Fruit fly (Drosophila melanogaster) whole organism, embryonic: ENCODE results near the gene Ssu72.

Experiments
- C15 ChIP-seq: fragments of 200-800 bp; sonication (Bioruptor generic); IDR thresholded peaks from 3 replicates; pipeline ENCODE4 v1.3.6; 2022; ENCODE audit warnings: missing biosample characterization, missing genetic modification characterization
- CG10366 ChIP-seq: fragments of 200-800 bp; sonication (Bioruptor generic); IDR thresholded peaks from 2 replicates; pipeline ENCODE4 v1.3.6; 2022; ENCODE audit warnings: missing biosample characterization, missing genetic modification characterization
- CG10543 ChIP-seq: fragments of 200-800 bp; sonication (Bioruptor generic); optimal IDR thresholded peaks from 3 replicates; lab custom pipeline; 2017; ENCODE audit warnings: missing biosample characterization, mild to moderate bottlenecking, missing genetic modification characterization, moderate library complexity
- CG12219 ChIP-seq: fragments of 200-800 bp; sonication (Bioruptor generic); optimal IDR thresholded peaks from 3 replicates; lab custom pipeline; 2018; ENCODE audit warnings: missing biosample characterization, mild to moderate bottlenecking, missing genetic modification characterization
- CG12299 ChIP-seq: fragments of 200-800 bp; sonication (Bioruptor generic); optimal IDR thresholded peaks from 2 replicates; lab custom pipeline; 2018; ENCODE audit warnings: missing biosample characterization, mild to moderate bottlenecking, missing genetic modification characterization
- CG12659 ChIP-seq: fragments of 200-800 bp; sonication (Bioruptor generic); optimal IDR thresholded peaks from 3 replicates; lab custom pipeline; 2017; ENCODE audit warnings: mild to moderate bottlenecking, missing biosample characterization, missing genetic modification reagents, missing genetic modification characterization
- CG13287 ChIP-seq: fragments of 200-800 bp; sonication (Bioruptor generic); IDR thresholded peaks from 2 replicates; pipeline ENCODE4 v1.3.6; 2022; ENCODE audit warnings: missing biosample characterization, missing genetic modification characterization; ENCODE audit not compliant: partially characterized antibody
- CG15011 ChIP-seq: fragments of 200-800 bp; sonication (Bioruptor generic); optimal IDR thresholded peaks from 3 replicates; lab custom pipeline; 2018; ENCODE audit warnings: missing biosample characterization, mild to moderate bottlenecking, missing genetic modification characterization
- CG30431 ChIP-seq: fragments of 200-800 bp; sonication (Bioruptor generic); optimal IDR thresholded peaks from 2 replicates; lab custom pipeline; 2017; ENCODE audit warnings: missing biosample characterization, missing genetic modification characterization
- CG3163 ChIP-seq: fragments of 200-800 bp; sonication (Bioruptor generic); optimal IDR thresholded peaks from 3 replicates; lab custom pipeline; 2016; ENCODE audit warnings: missing biosample characterization, missing genetic modification characterization
- CG33557 ChIP-seq: fragments of 200-800 bp; sonication (Bioruptor generic); optimal IDR thresholded peaks from 2 replicates; lab custom pipeline; 2019; ENCODE audit warnings: missing biosample characterization, mild to moderate bottlenecking, missing genetic modification characterization, moderate library complexity
- CG34376 ChIP-seq: fragments of 200-800 bp; sonication (Bioruptor generic); optimal IDR thresholded peaks from 2 replicates; lab custom pipeline; 2018; ENCODE audit warnings: missing biosample characterization, mild to moderate bottlenecking, missing genetic modification characterization
- CG4617 ChIP-seq: fragments of 200-800 bp; sonication (Bioruptor generic); optimal IDR thresholded peaks from 3 replicates; lab custom pipeline; 2016; ENCODE audit warnings: missing biosample characterization, missing genetic modification characterization, borderline replicate concordance
- CG6272 ChIP-seq: fragments of 200-800 bp; sonication (Bioruptor generic); IDR thresholded peaks from 2 replicates; pipeline ENCODE4 v1.3.6; 2022; ENCODE audit warnings: missing biosample characterization, missing genetic modification characterization
- CG8359 ChIP-seq: fragments of 200-800 bp; sonication (Bioruptor generic); optimal IDR thresholded peaks from 2 replicates; lab custom pipeline; 2017; ENCODE audit warnings: missing biosample characterization, mild to moderate bottlenecking, missing genetic modification characterization, borderline replicate concordance
- CG9797 ChIP-seq: fragments of 200-800 bp; sonication (Bioruptor generic); optimal IDR thresholded peaks from 3 replicates; lab custom pipeline; 2018; ENCODE audit warnings: missing biosample characterization, mild to moderate bottlenecking, missing genetic modification characterization
- Dfd ChIP-seq, 2 experiments: fragments of >200 bp; optimal IDR thresholded peaks; 2 replicates each; lab custom pipeline; 2017; ENCODE audit warnings: missing biosample characterization in 2 of 2, missing genetic modification characterization in 2 of 2
- Dll ChIP-seq: fragments of 200-800 bp; sonication (Bioruptor generic); IDR thresholded peaks from 4 replicates; pipeline ENCODE4 v1.3.6; 2022; ENCODE audit warnings: missing biosample characterization, missing genetic modification characterization; ENCODE audit not compliant: partially characterized antibody
- Doc3 ChIP-seq: fragments of 200-800 bp; sonication (Bioruptor generic); IDR thresholded peaks from 3 replicates; pipeline ENCODE4 v1.3.6; 2022; ENCODE audit warnings: missing biosample characterization, missing genetic modification characterization; ENCODE audit not compliant: partially characterized antibody
- Hr78 ChIP-seq, 2 experiments: fragments of 200-800 bp in 1 of 2; fragments of >200 bp in 1 of 2; sonication (Bioruptor generic) in 1 of 2; optimal IDR thresholded peaks; 2 replicates each; lab custom pipeline; 2017 to 2019; ENCODE audit warnings: missing biosample characterization in 2 of 2, missing genetic modification characterization in 2 of 2, mild to moderate bottlenecking in 1 of 2, moderate library complexity in 1 of 2
- Med ChIP-seq: fragments of 200-800 bp; sonication (Bioruptor generic); peaks from one replicate; lab custom pipeline; 2016; ENCODE audit warnings: missing biosample characterization, missing genetic modification characterization, mild to moderate bottlenecking, inconsistent platforms, moderate library complexity
- Neu2 ChIP-seq: fragments of 200-800 bp; sonication (Bioruptor generic); optimal IDR thresholded peaks from 3 replicates; lab custom pipeline; 2016; ENCODE audit warnings: missing biosample characterization, missing genetic modification characterization, borderline replicate concordance
- NfI ChIP-seq: fragments of 200-800 bp; sonication (Bioruptor generic); optimal IDR thresholded peaks from 3 replicates; lab custom pipeline; 2018; ENCODE audit warnings: missing biosample characterization, mild to moderate bottlenecking, missing genetic modification characterization, moderate library complexity
- PHDP ChIP-seq: fragments of 200-800 bp; sonication (Bioruptor generic); optimal IDR thresholded peaks from 3 replicates; lab custom pipeline; 2018; ENCODE audit warnings: missing biosample characterization, mild to moderate bottlenecking, missing genetic modification characterization, moderate library complexity
- Sin3A ChIP-seq: fragments of >200 bp; optimal IDR thresholded peaks from 2 replicates; lab custom pipeline; 2018
- Sry-δ ChIP-seq: fragments of 200-800 bp; sonication (Bioruptor generic); optimal IDR thresholded peaks from 2 replicates; lab custom pipeline; 2016; ENCODE audit warnings: missing biosample characterization, missing genetic modification characterization
- Taf1 ChIP-seq: fragments of 200-800 bp; sonication (Bioruptor generic); IDR thresholded peaks from 2 replicates; pipeline ENCODE4 v1.3.6; 2022; ENCODE audit warnings: missing biosample characterization, missing genetic modification characterization
- Xbp1 ChIP-seq: fragments of 200-800 bp; sonication (Bioruptor generic); optimal IDR thresholded peaks from 3 replicates; lab custom pipeline; 2016; ENCODE audit warnings: missing biosample characterization, mild to moderate bottlenecking, missing genetic modification characterization
- cas ChIP-seq: fragments of 200-800 bp; sonication (Bioruptor generic); IDR thresholded peaks from 2 replicates; pipeline ENCODE4 v1.3.6; 2022; ENCODE audit warnings: missing biosample characterization, missing genetic modification characterization
- crol ChIP-seq: fragments of 200-800 bp; sonication (Bioruptor generic); IDR thresholded peaks from 2 replicates; pipeline ENCODE4 v1.3.6; 2022; ENCODE audit warnings: missing biosample characterization, missing genetic modification characterization
- disco-r ChIP-seq: fragments of 200-800 bp; sonication (Bioruptor generic); optimal IDR thresholded peaks from 2 replicates; lab custom pipeline; 2016; ENCODE audit warnings: missing biosample characterization, missing genetic modification characterization
- eyg ChIP-seq: fragments of 200-800 bp; sonication (Bioruptor generic); optimal IDR thresholded peaks from 3 replicates; lab custom pipeline; 2016; ENCODE audit warnings: missing biosample characterization, missing genetic modification characterization
- gcm2 ChIP-seq: fragments of 200-800 bp; sonication (Bioruptor generic); optimal IDR thresholded peaks from 2 replicates; lab custom pipeline; 2016; ENCODE audit warnings: missing biosample characterization, missing genetic modification characterization
- h ChIP-seq: fragments of >200 bp; optimal IDR thresholded peaks from 2 replicates; lab custom pipeline; 2017
- lov ChIP-seq, 2 experiments: fragments of 200-800 bp in 1 of 2; fragments of >200 bp in 1 of 2; sonication (Bioruptor generic) in 1 of 2; IDR thresholded peaks in 1 of 2; optimal IDR thresholded peaks in 1 of 2; 2 replicates in 1 of 2; 3 replicates in 1 of 2; pipeline versions ENCODE4 v1.3.6 to Lab custom; 2017 to 2022; ENCODE audit warnings: missing biosample characterization in 1 of 2, missing genetic modification characterization in 1 of 2
- luna ChIP-seq: fragments of 200-800 bp; sonication (Bioruptor generic); optimal IDR thresholded peaks from 2 replicates; lab custom pipeline; 2016; ENCODE audit warnings: missing biosample characterization, missing genetic modification characterization
- maf-S ChIP-seq: fragments of 200-800 bp; sonication (Bioruptor generic); optimal IDR thresholded peaks from 2 replicates; lab custom pipeline; 2016; ENCODE audit warnings: missing biosample characterization, missing genetic modification characterization
- peb ChIP-seq: fragments of 200-800 bp; sonication (Bioruptor generic); IDR thresholded peaks from 2 replicates; pipeline ENCODE4 v1.3.6; 2022; ENCODE audit warnings: missing biosample characterization, missing genetic modification characterization
- schlank ChIP-seq: fragments of 200-800 bp; sonication (Bioruptor generic); optimal IDR thresholded peaks from 2 replicates; lab custom pipeline; 2018; ENCODE audit warnings: missing biosample characterization, mild to moderate bottlenecking, missing genetic modification characterization
- sim ChIP-seq: fragments of 200-800 bp; sonication (Bioruptor generic); IDR thresholded peaks from 2 replicates; pipeline ENCODE4 v1.3.6; 2022; ENCODE audit warnings: missing biosample characterization, missing genetic modification characterization
- toy ChIP-seq: fragments of 200-800 bp; sonication (Bioruptor generic); IDR thresholded peaks from 2 replicates; pipeline ENCODE4 v1.3.6; 2022; ENCODE audit warnings: missing biosample characterization, missing genetic modification characterization
- usp ChIP-seq: fragments of >200 bp; optimal IDR thresholded peaks from 2 replicates; lab custom pipeline; 2017; ENCODE audit warnings: missing biosample characterization, missing genetic modification characterization
- vnd ChIP-seq: fragments of 200-800 bp; sonication (Bioruptor generic); IDR thresholded peaks from 3 replicates; pipeline ENCODE4 v1.3.6; 2022; ENCODE audit warnings: missing biosample characterization, missing genetic modification characterization; ENCODE audit not compliant: partially characterized antibody
- yki ChIP-seq: fragments of >200 bp; optimal IDR thresholded peaks from 3 replicates; lab custom pipeline; 2018
- z ChIP-seq: fragments of 200-800 bp; sonication (Bioruptor generic); IDR thresholded peaks from 3 replicates; pipeline ENCODE4 v1.3.6; 2022; ENCODE audit warnings: missing biosample characterization, missing genetic modification characterization

Ssu72 gene

dm6 chrX:19668405-19668804, 4.0 kb downstream of the Ssu72 start (continued):
- TF ChIP-seq maf-S (peak; percentile 97), gcm2 (peak; percentile 88), schlank (tag; lab: Kevin White, UChicago) (peak; percentile 97), eyg (peak; percentile 89), CG30431 (GFP tag; lab: Kevin White, UChicago) (peak; percentile 97), NfI (GFP tag; lab: Kevin White, UChicago) (peak; percentile 98), luna (GFP tag; lab: Kevin White, UChicago) (peak; percentile 92), vnd (GFP tag; lab: Robert Waterston, UW) (no peak), Doc3 (GFP tag; lab: Robert Waterston, UW) (no peak), CG4617 (GFP tag; lab: Kevin White, UChicago) (peak; percentile 91), C15 (GFP tag; lab: Robert Waterston, UW) (peak; percentile 77), lov (optimal IDR thresholded peaks at IDR 0.05; lab: Kevin White, UChicago) (no peak), lov (GFP tag; IDR thresholded peaks at IDR 0.05; lab: Robert Waterston, UW) (peak; percentile 95), peb (peak; percentile 88), yki (lab: Kevin White, UChicago) (no peak), h (lab: Kevin White, UChicago) (no peak), Sry-δ (peak; percentile 68), sim (GFP tag; lab: Robert Waterston, UW) (peak; percentile 73), CG8359 (GFP tag; lab: Kevin White, UChicago) (peak; percentile 81), CG33557 (GFP tag; lab: Kevin White, UChicago) (peak; percentile 98), crol (GFP tag; lab: Robert Waterston, UW) (peak; percentile 72), CG12219 (GFP tag; lab: Kevin White, UChicago) (peak; percentile 97), CG13287 (GFP tag; lab: Robert Waterston, UW) (no peak), Dll (GFP tag; lab: Robert Waterston, UW) (no peak), cas (GFP tag; lab: Robert Waterston, UW) (peak; percentile 57), CG10543 (GFP tag; lab: Kevin White, UChicago) (peak; percentile 96), PHDP (tag; lab: Kevin White, UChicago) (peak; percentile 95), Sin3A (lab: Kevin White, UChicago) (no peak), Hr78 (GFP tag; optimal IDR thresholded peaks at IDR 0.05; lab: Kevin White, UChicago) (peak in 1 of 2 experiments; percentile 93), CG9797 (GFP tag; lab: Kevin White, UChicago) (peak; percentile 23), CG12659 (peak; percentile 96), usp (GFP tag; lab: Kevin White, UChicago) (no peak), toy (GFP tag; lab: Robert Waterston, UW) (peak; percentile 72; the same call in 1 of the 2 replicates), CG3163 (GFP tag; lab: Kevin White, UChicago) (peak; percentile 89), Neu2 (GFP tag; lab: Kevin White, UChicago) (peak; percentile 77), CG6272 (GFP tag; lab: Robert Waterston, UW) (peak; percentile 88), Taf1 (GFP tag; lab: Robert Waterston, UW) (peak; percentile 87), Xbp1 (peak; percentile 98)
- TF ChIP-seq, all 482 proteins: peak for 428

- no peak for TF ChIP-seq CG15011 (GFP tag; lab: Kevin White, UChicago)
- TF ChIP-seq Dfd (GFP tag; optimal IDR thresholded peaks at IDR 0.05; lab: Kevin White, UChicago) = no peak
- TF ChIP-seq CG10366 (GFP tag; lab: Robert Waterston, UW) = no peak
- peak; percentile 26 for TF ChIP-seq Med (GFP tag; lab: Kevin White, UChicago)
- TF ChIP-seq z (GFP tag; lab: Robert Waterston, UW) = peak; percentile 58; the same call in 1 of the 3 replicates
- no peak for TF ChIP-seq disco-r (GFP tag; lab: Kevin White, UChicago)
- peak; percentile 1 for TF ChIP-seq CG34376 (GFP tag; lab: Kevin White, UChicago)
- TF ChIP-seq CG12299 (tag; lab: Kevin White, UChicago) = no peak
Measured at dm6 chrX:19675662-19676061, 11.3 kb downstream of the Ssu72 start, which contains the start of gene et. TSS of gene et (minus strand) at chrX:19675891.
